Fruit fly (Drosophila melanogaster): ENCODE data around the gene Rpn3.

- no peak for TF ChIP-seq ATbp (GFP tag; optimal IDR thresholded peaks at IDR 0.05)
- TF ChIP-seq CG2202 (tag; optimal IDR thresholded peaks at IDR 0.05): no peak
- no peak for TF ChIP-seq maf-S (GFP tag; optimal IDR thresholded peaks at IDR 0.05)
- no peak for TF ChIP-seq stwl (tag; optimal IDR thresholded peaks at IDR 0.05)
- no peak for TF ChIP-seq Oli (tag; optimal IDR thresholded peaks at IDR 0.05)
These were observed 27.3 kb downstream of the Rpn3 start, which contains the start of gene CG10700 for dm6 chr2L:19078928-19079327.
